Fruit fly (Drosophila melanogaster) Kc167 (cell line): ENCODE data around the gene cact.

Experiments
- Myc ChIP-seq: fragments of >200 bp; optimal IDR thresholded peaks from 2 replicates; lab custom pipeline; 2017; ENCODE audit warnings: missing external identifiers
- Sin3A ChIP-seq: fragments of >200 bp; optimal IDR thresholded peaks from 2 replicates; lab custom pipeline; 2018; ENCODE audit warnings: missing external identifiers
- h ChIP-seq: fragments of >200 bp; optimal IDR thresholded peaks from 3 replicates; lab custom pipeline; 2018; ENCODE audit warnings: missing external identifiers
- insv ChIP-seq: fragments of >200 bp; optimal IDR thresholded peaks from 3 replicates; lab custom pipeline; 2018; ENCODE audit warnings: missing external identifiers
- psq ChIP-seq: fragments of >200 bp; optimal IDR thresholded peaks from 2 replicates; lab custom pipeline; 2017; ENCODE audit warnings: missing external identifiers
- ttk ChIP-seq: sonication (Bioruptor generic); optimal IDR thresholded peaks from 2 replicates; lab custom pipeline; 2017; ENCODE audit warnings: missing external identifiers

The cact gene

DNA sequence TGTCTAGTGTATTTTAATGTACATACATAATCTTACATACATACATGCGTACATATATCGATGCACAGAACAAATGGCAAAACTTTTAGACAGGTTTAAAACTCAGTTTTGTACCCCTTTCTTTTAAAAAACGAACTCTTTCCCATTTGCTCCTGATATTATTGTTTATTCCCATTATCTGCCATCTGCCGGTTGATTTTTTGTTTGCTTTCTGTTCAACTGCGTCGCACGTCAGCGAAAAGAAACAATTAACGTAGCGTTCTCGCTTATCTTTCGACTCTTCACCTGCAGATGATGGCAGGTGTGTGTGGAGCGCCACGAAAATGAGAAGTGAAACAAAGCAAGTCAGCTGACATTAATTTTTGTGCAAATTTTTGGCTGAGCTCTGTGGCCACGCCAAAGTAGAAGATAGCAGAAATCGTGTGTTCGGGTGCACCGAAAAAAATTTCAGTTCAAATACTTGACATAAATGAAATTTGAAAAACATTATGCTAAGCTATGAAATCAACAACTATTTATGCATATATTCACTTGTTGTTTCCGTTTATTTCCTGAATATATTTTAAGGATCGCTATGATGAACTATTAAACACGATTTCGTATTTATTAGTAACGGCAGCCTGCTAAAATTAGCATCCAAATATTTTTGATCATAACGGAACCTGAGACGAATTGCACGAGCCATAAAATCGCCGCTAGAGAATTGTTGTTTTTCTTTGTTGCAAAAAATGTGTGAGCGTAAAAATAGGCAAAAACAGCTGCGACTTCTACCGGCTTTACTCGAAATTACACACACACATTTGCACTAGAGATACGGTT is 55.1 kb downstream of the cact start:
- TF ChIP-seq ttk (no peak), insv (lab: Kevin White, UChicago) (no peak), Myc (lab: Kevin White, UChicago) (no peak), Sin3A (lab: Kevin White, UChicago) (no peak), psq (lab: Kevin White, UChicago) (no peak)

DNA sequence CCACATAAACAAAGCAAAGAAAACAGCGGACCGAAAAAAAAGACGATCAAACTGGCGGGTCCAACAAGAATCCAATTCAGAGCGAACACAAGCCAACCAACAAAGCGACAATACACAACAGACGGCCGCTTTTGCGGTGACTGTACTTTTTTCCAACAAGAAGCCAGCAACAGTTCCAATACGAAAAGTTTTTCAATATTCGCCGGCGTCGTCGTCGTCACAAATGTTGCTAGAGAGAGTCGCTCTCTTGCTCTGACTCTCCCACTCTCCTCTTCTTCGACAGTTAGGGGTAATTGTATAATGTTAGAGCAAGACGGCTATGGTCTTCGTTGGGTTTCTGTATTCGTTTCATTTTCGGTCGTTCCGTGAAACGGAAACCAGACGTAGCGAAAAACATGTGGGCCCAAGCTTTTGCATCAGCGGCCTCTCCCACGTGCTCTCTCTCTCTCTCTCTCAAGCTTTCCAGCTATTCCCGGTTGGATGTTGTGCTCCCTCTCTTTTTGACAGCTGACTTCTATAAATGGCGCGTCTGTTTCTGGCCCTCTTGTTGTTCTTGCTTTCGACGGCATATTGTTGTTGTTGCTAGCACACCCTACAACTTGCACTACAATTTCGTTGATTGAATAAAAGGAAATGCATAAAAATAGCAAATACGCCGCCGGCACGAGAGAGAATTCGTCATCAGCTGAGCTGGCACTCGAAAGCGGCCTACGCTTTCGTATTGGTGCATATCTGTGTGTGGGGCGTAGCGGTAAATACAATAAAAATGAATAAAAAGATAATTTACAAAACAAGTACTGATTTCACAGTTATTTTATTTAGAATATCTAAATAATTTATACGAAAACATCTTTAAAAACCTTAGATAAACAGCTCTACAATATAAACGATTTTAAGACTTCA is 56.5 kb downstream of the cact start:
- TF ChIP-seq psq (lab: Kevin White, UChicago) (no peak), ttk (no peak), Sin3A (lab: Kevin White, UChicago) (no peak), h (lab: Kevin White, UChicago) (no peak), Myc (lab: Kevin White, UChicago) (no peak), insv (lab: Kevin White, UChicago) (no peak)

DNA sequence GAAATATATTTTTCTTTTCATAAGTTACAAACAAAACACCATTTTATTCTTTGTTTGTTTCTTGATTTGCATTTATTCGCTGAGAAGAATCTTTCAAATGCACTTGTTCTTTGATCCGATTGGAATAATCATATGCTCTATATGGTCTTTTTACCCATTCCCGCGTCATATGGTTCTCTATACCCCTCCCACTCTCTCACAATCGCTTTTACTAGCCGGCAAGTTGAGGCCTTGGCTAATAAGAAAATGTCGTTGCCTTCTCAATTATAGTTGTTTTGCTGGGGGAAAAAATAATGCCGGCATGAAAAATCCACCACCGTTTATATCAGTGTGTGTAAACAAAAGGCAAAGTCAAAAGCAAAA is 57.2 kb downstream of the cact start:
- no peak for TF ChIP-seq h (lab: Kevin White, UChicago)
- TF ChIP-seq insv (lab: Kevin White, UChicago), result no peak
- TF ChIP-seq Sin3A (lab: Kevin White, UChicago), result no peak

DNA sequence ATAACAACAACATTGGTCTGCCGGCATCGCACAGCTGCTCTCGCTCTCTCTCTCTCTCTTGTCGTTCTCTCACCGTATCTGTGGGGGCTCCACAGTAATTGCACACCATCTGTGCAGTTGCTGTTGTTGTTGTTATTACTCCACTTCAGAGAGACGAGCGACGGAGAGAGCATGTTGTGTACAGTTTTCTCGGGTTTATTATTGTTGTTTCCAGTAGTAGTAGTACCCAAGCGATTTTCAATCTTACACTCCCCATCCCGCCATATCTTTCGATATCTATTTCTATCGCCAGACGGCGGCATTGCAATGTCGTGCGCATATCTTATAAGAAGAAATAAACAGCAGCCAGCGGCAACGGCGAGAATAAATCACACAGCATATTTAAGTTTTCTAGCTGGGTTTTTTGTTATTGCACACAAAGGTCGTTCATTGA is 57.9 kb downstream of the cact start:
- TF ChIP-seq h (lab: Kevin White, UChicago) (no peak), psq (lab: Kevin White, UChicago) (no peak), Myc (lab: Kevin White, UChicago) (no peak), ttk (no peak), insv (lab: Kevin White, UChicago) (no peak), Sin3A (lab: Kevin White, UChicago) (no peak)

DNA sequence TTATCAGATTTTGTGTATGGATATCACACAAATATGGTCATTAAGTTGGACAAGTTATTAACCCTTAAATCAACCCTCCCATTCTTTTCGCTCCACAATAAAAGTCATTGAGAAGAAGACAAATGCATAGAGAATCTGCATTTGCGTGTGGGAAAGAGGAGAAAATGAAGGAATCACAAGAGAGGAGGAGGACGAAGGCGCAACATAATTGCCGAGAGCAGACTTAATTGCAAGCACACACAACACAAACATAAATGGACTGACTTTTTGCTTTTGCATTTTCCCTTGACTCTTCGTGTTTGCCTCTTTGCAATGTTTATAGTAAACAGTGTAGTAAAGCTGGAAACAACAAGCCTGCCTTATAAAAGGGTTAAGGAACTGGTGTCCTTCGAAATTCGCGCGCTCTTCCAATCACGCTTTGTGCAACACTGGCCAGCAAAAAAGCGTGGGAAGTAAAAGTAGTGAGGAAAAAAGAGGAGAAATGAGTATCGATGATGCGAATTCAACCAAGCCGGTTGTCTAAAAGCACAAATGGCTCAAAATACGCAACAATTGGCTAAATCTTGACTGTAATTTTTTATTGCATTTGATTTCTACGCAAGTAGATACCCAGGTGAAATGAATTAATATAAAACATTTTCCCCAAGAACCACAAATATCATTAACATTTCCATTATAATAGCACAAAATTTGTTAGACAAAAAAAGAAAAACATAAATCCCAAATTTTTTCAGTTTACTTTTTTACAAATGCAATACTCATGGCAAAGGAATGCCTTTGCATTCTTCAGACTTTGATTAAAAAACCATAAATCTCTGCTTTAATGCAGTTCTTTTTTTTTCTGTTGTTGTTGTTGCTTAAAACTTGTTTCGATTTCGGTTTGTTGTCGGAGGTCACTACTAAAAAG is 58.6 kb downstream of the cact start:
- TF ChIP-seq psq (lab: Kevin White, UChicago) (no peak), Myc (lab: Kevin White, UChicago) (no peak), ttk (no peak), h (lab: Kevin White, UChicago) (no peak), insv (lab: Kevin White, UChicago) (no peak), Sin3A (lab: Kevin White, UChicago) (no peak)

DNA sequence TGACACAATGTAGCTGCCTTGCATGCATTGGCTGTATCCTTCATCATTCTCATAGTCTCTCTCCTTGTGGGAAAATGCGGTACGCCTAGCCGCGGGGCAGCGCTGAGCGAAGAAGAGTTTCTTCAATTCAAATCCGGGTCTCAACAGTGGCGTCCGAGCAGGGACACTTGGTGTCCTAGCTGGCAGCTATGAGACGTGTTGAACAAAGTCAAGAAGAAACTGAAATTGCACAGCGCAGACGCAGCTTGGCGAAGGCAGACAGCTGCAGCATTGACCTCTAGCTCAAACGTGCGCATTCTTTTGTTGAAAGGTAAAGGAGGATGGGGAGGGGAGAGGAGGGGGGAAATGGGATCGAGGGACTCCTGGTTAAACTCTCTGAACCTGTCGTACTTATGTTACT is 62.3 kb downstream of the cact start:
- no peak for TF ChIP-seq psq (lab: Kevin White, UChicago)
- no peak for TF ChIP-seq insv (lab: Kevin White, UChicago)
- TF ChIP-seq Myc (lab: Kevin White, UChicago), result no peak
- no peak for TF ChIP-seq h (lab: Kevin White, UChicago)
- no peak for TF ChIP-seq ttk
- TF ChIP-seq Sin3A (lab: Kevin White, UChicago), result no peak
